Worm (Caenorhabditis elegans) whole organism, mixed stage, embryonic: ENCODE measurements around the gene cal-1.

Experiments used
- M03D4.4 ChIP-seq: sonication (generic microtip); optimal IDR thresholded peaks from 2 replicates; lab custom pipeline; 2017; ENCODE audit warnings: mild to moderate bottlenecking, missing genetic modification characterization, missing compliant biosample characterization
- bed-3 ChIP-seq: fragments of 200-800 bp; sonication (Bioruptor generic); optimal IDR thresholded peaks from 3 replicates; lab custom pipeline; 2018; ENCODE audit warnings: mild to moderate bottlenecking, missing genetic modification characterization, moderate library complexity, missing compliant biosample characterization
- elt-3 ChIP-seq: fragments of 150-350 bp; optimal IDR thresholded peaks from 2 replicates; lab custom pipeline; 2014; ENCODE audit warnings: missing biosample characterization, missing genetic modification characterization
- lin-13 ChIP-seq: fragments of 150-350 bp; optimal IDR thresholded peaks from 2 replicates; lab custom pipeline; 2014; ENCODE audit warnings: missing biosample characterization, missing genetic modification characterization
- mep-1 ChIP-seq: fragments of 150-350 bp; optimal IDR thresholded peaks from 2 replicates; lab custom pipeline; 2017; ENCODE audit warnings: missing biosample characterization, missing genetic modification reagents, missing genetic modification characterization, inconsistent platforms
- nhr-12 ChIP-seq: fragments of 150-350 bp; optimal IDR thresholded peaks from 2 replicates; lab custom pipeline; 2014; ENCODE audit warnings: missing biosample characterization, missing genetic modification characterization
- nhr-28 ChIP-seq: fragments of 150-350 bp; optimal IDR thresholded peaks from 2 replicates; lab custom pipeline; 2014; ENCODE audit warnings: missing biosample characterization, missing genetic modification characterization
- sptf-1 ChIP-seq: sonication (generic microtip); optimal IDR thresholded peaks from 2 replicates; lab custom pipeline; 2017; ENCODE audit warnings: mild to moderate bottlenecking, missing genetic modification characterization, moderate library complexity, missing compliant biosample characterization
- ztf-11 ChIP-seq: fragments of 150-350 bp; optimal IDR thresholded peaks from 2 replicates; lab custom pipeline; 2014; ENCODE audit warnings: missing biosample characterization, missing genetic modification characterization

ce11 chrV:12564902-12565301 is 47.9 kb upstream of the cal-1 start:
- no peak for TF ChIP-seq lin-13 (tag; lab: Kevin White, UChicago)
- TF ChIP-seq bed-3, result no peak
- no peak for TF ChIP-seq ztf-11 (tag; lab: Kevin White, UChicago)
- no peak for TF ChIP-seq sptf-1 (tag; lab: Kevin White, UChicago)
- TF ChIP-seq mep-1 (tag; lab: Kevin White, UChicago), result no peak
- TF ChIP-seq nhr-28 (tag; lab: Kevin White, UChicago), result no peak
- no peak for TF ChIP-seq elt-3 (tag; lab: Kevin White, UChicago)
- TF ChIP-seq M03D4.4 (tag; lab: Kevin White, UChicago), result no peak
- no peak for TF ChIP-seq nhr-12
